Worm (Caenorhabditis elegans) whole organism, mixed stage, embryonic: ENCODE data around the gene nhr-181.

ENCODE experiments used
- ces-1 ChIP-seq: fragments of 150-350 bp; optimal IDR thresholded peaks from 2 replicates; lab custom pipeline; 2014; ENCODE audit warnings: missing biosample characterization, missing genetic modification reagents, missing genetic modification characterization
- mep-1 ChIP-seq: fragments of 150-350 bp; optimal IDR thresholded peaks from 2 replicates; lab custom pipeline; 2017; ENCODE audit warnings: missing biosample characterization, missing genetic modification reagents, missing genetic modification characterization, inconsistent platforms
- nhr-12 ChIP-seq: fragments of 150-350 bp; optimal IDR thresholded peaks from 2 replicates; lab custom pipeline; 2014; ENCODE audit warnings: missing biosample characterization, missing genetic modification characterization
- nhr-237 ChIP-seq: fragments of 150-350 bp; optimal IDR thresholded peaks from 2 replicates; lab custom pipeline; 2014; ENCODE audit warnings: missing biosample characterization, missing genetic modification characterization
- pha-4 ChIP-seq: fragments of 150-350 bp; optimal IDR thresholded peaks from 2 replicates; lab custom pipeline; 2018; ENCODE audit warnings: missing biosample characterization, missing genetic modification reagents, missing genetic modification characterization
- sem-2 ChIP-seq: fragments of 200-800 bp; sonication (Bioruptor generic); optimal IDR thresholded peaks from 2 replicates; lab custom pipeline; 2018; ENCODE audit warnings: mild to moderate bottlenecking, missing genetic modification characterization, missing compliant biosample characterization
- snpc-4 ChIP-seq: fragments of 150-350 bp; optimal IDR thresholded peaks from 2 replicates; lab custom pipeline; 2014; ENCODE audit warnings: missing biosample characterization, missing genetic modification characterization
- ztf-11 ChIP-seq: fragments of 150-350 bp; optimal IDR thresholded peaks from 2 replicates; lab custom pipeline; 2014; ENCODE audit warnings: missing biosample characterization, missing genetic modification characterization

DNA sequence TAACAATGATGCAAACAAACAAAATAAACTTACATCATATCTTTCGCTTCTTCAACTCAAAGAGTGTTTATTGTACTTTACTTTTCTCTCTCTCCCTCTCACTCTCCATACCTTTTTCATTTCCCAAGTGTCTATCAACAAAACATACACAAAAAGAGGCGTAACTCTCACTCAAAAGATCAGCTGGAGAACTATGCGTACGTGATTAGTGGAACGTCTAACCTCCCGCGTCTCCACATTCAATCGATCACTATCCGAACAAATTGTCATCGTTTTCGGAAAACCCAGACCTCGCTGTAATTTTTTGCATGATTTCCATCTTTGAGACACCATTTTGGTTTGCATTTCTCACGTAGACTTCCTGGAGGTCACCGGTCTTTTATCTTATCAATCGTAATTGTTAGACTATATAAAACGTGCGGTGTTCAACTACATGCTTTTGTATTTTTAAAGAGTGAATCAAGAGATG lies 36.7 kb downstream of the nhr-181 start, which contains the start of gene nhr-57:
- TF ChIP-seq sem-2 (GFP tag; lab: Kevin White, UChicago) (no peak), ces-1 (GFP tag; lab: Kevin White, UChicago) (no peak), snpc-4 (no peak), ztf-11 (tag; lab: Kevin White, UChicago) (no peak), nhr-12 (tag; lab: Kevin White, UChicago) (no peak), nhr-237 (peak; percentile 31), pha-4 (no peak), mep-1 (tag; lab: Kevin White, UChicago) (no peak)
